Fruit fly (Drosophila melanogaster) whole organism, embryonic: Measurements from ENCODE around the gene Vta1.

ENCODE experiments used
- B-H1 ChIP-seq: fragments of 200-800 bp; sonication (Bioruptor generic); IDR thresholded peaks from 3 replicates; pipeline ENCODE4 v1.3.6; 2022; ENCODE audit warnings: missing biosample characterization, missing genetic modification characterization
- BEAF-32 ChIP-seq: fragments of 200-800 bp; sonication (Bioruptor generic); optimal IDR thresholded peaks from 3 replicates; lab custom pipeline; 2017; ENCODE audit warnings: missing biosample characterization, missing genetic modification characterization, mild to moderate bottlenecking, moderate library complexity, missing genetic modification reagents
- BtbVII ChIP-seq: fragments of 200-800 bp; sonication (Bioruptor generic); optimal IDR thresholded peaks from 3 replicates; lab custom pipeline; 2017; ENCODE audit warnings: missing biosample characterization, mild to moderate bottlenecking, missing genetic modification characterization
- CG10147 ChIP-seq: fragments of 200-800 bp; sonication (Bioruptor generic); optimal IDR thresholded peaks from 2 replicates; lab custom pipeline; 2019; ENCODE audit warnings: missing biosample characterization, mild to moderate bottlenecking, missing genetic modification characterization, moderate library complexity
- CG13296 ChIP-seq: fragments of 200-800 bp; sonication (Bioruptor generic); optimal IDR thresholded peaks from 3 replicates; lab custom pipeline; 2018; ENCODE audit warnings: missing biosample characterization, mild to moderate bottlenecking, missing genetic modification characterization
- CG17359 ChIP-seq: fragments of 200-800 bp; sonication (Bioruptor generic); optimal IDR thresholded peaks from 3 replicates; lab custom pipeline; 2018; ENCODE audit warnings: missing biosample characterization, mild to moderate bottlenecking, missing genetic modification characterization, moderate library complexity
- CG17829 ChIP-seq: fragments of 200-800 bp; optimal IDR thresholded peaks from 2 replicates; lab custom pipeline; 2019; ENCODE audit warnings: missing biosample characterization, mild to moderate bottlenecking, missing genetic modification characterization, moderate library complexity
- CG18011 ChIP-seq: fragments of 200-800 bp; sonication (Bioruptor generic); optimal IDR thresholded peaks from 2 replicates; lab custom pipeline; 2017; ENCODE audit warnings: missing biosample characterization, missing genetic modification characterization, mild to moderate bottlenecking, moderate library complexity, missing genotype
- CG1832 ChIP-seq: fragments of 200-800 bp; sonication (Bioruptor generic); optimal IDR thresholded peaks from 2 replicates; lab custom pipeline; 2017; ENCODE audit warnings: missing biosample characterization, mild to moderate bottlenecking, missing genetic modification characterization, inconsistent platforms
- CG2202 ChIP-seq: fragments of 200-800 bp; sonication (Bioruptor generic); optimal IDR thresholded peaks from 2 replicates; lab custom pipeline; 2018; ENCODE audit warnings: missing biosample characterization, mild to moderate bottlenecking, missing genetic modification characterization
- CG2678 ChIP-seq: fragments of 200-800 bp; sonication (Bioruptor generic); optimal IDR thresholded peaks from 3 replicates; lab custom pipeline; 2019; ENCODE audit warnings: missing biosample characterization, mild to moderate bottlenecking, missing genetic modification characterization, moderate library complexity
- CG2712 ChIP-seq: fragments of 200-800 bp; optimal IDR thresholded peaks from 3 replicates; lab custom pipeline; 2019; ENCODE audit warnings: missing biosample characterization, mild to moderate bottlenecking, missing genetic modification characterization, moderate library complexity
- CG4617 ChIP-seq: fragments of 200-800 bp; sonication (Bioruptor generic); optimal IDR thresholded peaks from 3 replicates; lab custom pipeline; 2016; ENCODE audit warnings: missing biosample characterization, missing genetic modification characterization, borderline replicate concordance
- CG4707 ChIP-seq: fragments of 200-800 bp; sonication (Bioruptor generic); optimal IDR thresholded peaks from 2 replicates; lab custom pipeline; 2018; ENCODE audit warnings: missing biosample characterization, mild to moderate bottlenecking, missing genetic modification characterization, moderate library complexity
- CG6683 ChIP-seq: fragments of 200-800 bp; sonication (Bioruptor generic); optimal IDR thresholded peaks from 2 replicates; lab custom pipeline; 2017; ENCODE audit warnings: missing biosample characterization, mild to moderate bottlenecking, missing genetic modification characterization, missing genetic modification reagents
- CG6854 ChIP-seq: fragments of 200-800 bp; sonication (Bioruptor generic); optimal IDR thresholded peaks from 3 replicates; lab custom pipeline; 2017; ENCODE audit warnings: missing biosample characterization, mild to moderate bottlenecking, missing genetic modification characterization
- CG8765 ChIP-seq: fragments of 200-800 bp; sonication (Bioruptor generic); IDR thresholded peaks from 2 replicates; pipeline ENCODE4 v1.3.6; 2022; ENCODE audit warnings: missing biosample characterization, missing genetic modification characterization
- D19B ChIP-seq: fragments of 200-800 bp; sonication (Bioruptor generic); optimal IDR thresholded peaks from 2 replicates; lab custom pipeline; 2017; ENCODE audit warnings: missing biosample characterization, mild to moderate bottlenecking, missing genetic modification characterization
- Deaf1 ChIP-seq: fragments of 200-800 bp; optimal IDR thresholded peaks from 3 replicates; lab custom pipeline; 2019; ENCODE audit warnings: missing biosample characterization, mild to moderate bottlenecking, missing genetic modification characterization, moderate library complexity
- Ets97D ChIP-seq: fragments of 200-800 bp; sonication (Bioruptor generic); optimal IDR thresholded peaks from 3 replicates; lab custom pipeline; 2016; ENCODE audit warnings: missing biosample characterization, missing genetic modification characterization
- HmgZ ChIP-seq: fragments of 200-800 bp; sonication (Bioruptor generic); optimal IDR thresholded peaks from 2 replicates; lab custom pipeline; 2018; ENCODE audit warnings: missing biosample characterization, mild to moderate bottlenecking, missing genetic modification characterization
- Lpt ChIP-seq: fragments of >200 bp; optimal IDR thresholded peaks from 2 replicates; lab custom pipeline; 2018; ENCODE audit warnings: missing biosample characterization, missing genetic modification characterization
- MBD-R2 ChIP-seq: fragments of 200-800 bp; sonication (Bioruptor generic); IDR thresholded peaks from 2 replicates; pipeline ENCODE4 v1.3.6; 2022; ENCODE audit warnings: missing biosample characterization, missing genetic modification characterization
- Meics ChIP-seq: fragments of 200-800 bp; sonication (Bioruptor generic); optimal IDR thresholded peaks from 2 replicates; lab custom pipeline; 2017; ENCODE audit warnings: missing biosample characterization, mild to moderate bottlenecking, missing genetic modification characterization
- NC2β ChIP-seq: fragments of 200-800 bp; sonication (Bioruptor generic); optimal IDR thresholded peaks from 2 replicates; lab custom pipeline; 2016; ENCODE audit warnings: missing biosample characterization, missing genetic modification characterization
- NfI ChIP-seq: fragments of 200-800 bp; sonication (Bioruptor generic); optimal IDR thresholded peaks from 3 replicates; lab custom pipeline; 2018; ENCODE audit warnings: missing biosample characterization, mild to moderate bottlenecking, missing genetic modification characterization, moderate library complexity
- Scr ChIP-seq: fragments of 200-800 bp; sonication (Bioruptor generic); IDR thresholded peaks from 2 replicates; pipeline ENCODE4 v1.3.6; 2022; ENCODE audit warnings: missing biosample characterization, missing genetic modification characterization; ENCODE audit not compliant: partially characterized antibody
- Sox102F ChIP-seq: fragments of 200-800 bp; sonication (Bioruptor generic); optimal IDR thresholded peaks from 2 replicates; lab custom pipeline; 2018; ENCODE audit warnings: missing biosample characterization, mild to moderate bottlenecking, missing genetic modification characterization, moderate library complexity
- Spps ChIP-seq: fragments of 200-800 bp; sonication (Bioruptor generic); optimal IDR thresholded peaks from 2 replicates; lab custom pipeline; 2018; ENCODE audit warnings: missing biosample characterization, mild to moderate bottlenecking, missing genetic modification characterization
- Ssrp ChIP-seq: fragments of 200-800 bp; sonication (Bioruptor generic); optimal IDR thresholded peaks from 2 replicates; lab custom pipeline; 2018; ENCODE audit warnings: missing biosample characterization, mild to moderate bottlenecking, missing genetic modification characterization, moderate library complexity
- al ChIP-seq: fragments of 200-800 bp; sonication (Bioruptor generic); IDR thresholded peaks from 2 replicates; pipeline ENCODE4 v1.3.6; 2022; ENCODE audit warnings: missing biosample characterization, missing genetic modification characterization
- bbx ChIP-seq: fragments of 200-800 bp; sonication (Bioruptor generic); IDR thresholded peaks from 2 replicates; pipeline ENCODE4 v1.3.6; 2022; ENCODE audit warnings: missing biosample characterization, missing genetic modification characterization; ENCODE audit not compliant: partially characterized antibody
- dan ChIP-seq: fragments of 200-800 bp; sonication (Bioruptor generic); IDR thresholded peaks from 2 replicates; pipeline ENCODE4 v1.3.6; 2022; ENCODE audit warnings: missing biosample characterization, missing genetic modification characterization
- dimm ChIP-seq: fragments of 200-800 bp; sonication (Bioruptor generic); IDR thresholded peaks from 2 replicates; pipeline ENCODE4 v1.3.6; 2022; ENCODE audit warnings: missing biosample characterization, missing genetic modification characterization
- dysf ChIP-seq: fragments of 200-800 bp; sonication (Bioruptor generic); IDR thresholded peaks from 3 replicates; pipeline ENCODE4 v1.3.6; 2022; ENCODE audit warnings: missing biosample characterization, missing genetic modification characterization
- fd64A ChIP-seq: fragments of 200-800 bp; sonication (Bioruptor generic); optimal IDR thresholded peaks from 3 replicates; lab custom pipeline; 2018; ENCODE audit warnings: missing biosample characterization, mild to moderate bottlenecking, missing genetic modification characterization
- gfzf ChIP-seq: fragments of 200-800 bp; sonication (Bioruptor generic); optimal IDR thresholded peaks from 2 replicates; lab custom pipeline; 2016; ENCODE audit warnings: missing biosample characterization, mild to moderate bottlenecking, missing genetic modification characterization, moderate library complexity
- gsb-n ChIP-seq: fragments of 200-800 bp; sonication (Bioruptor generic); optimal IDR thresholded peaks from 3 replicates; lab custom pipeline; 2018; ENCODE audit warnings: missing biosample characterization, mild to moderate bottlenecking, missing genetic modification characterization
- gt ChIP-seq: fragments of 200-800 bp; sonication (Bioruptor generic); IDR thresholded peaks from 2 replicates; pipeline ENCODE4 v1.3.6; 2022; ENCODE audit warnings: missing biosample characterization, missing genetic modification characterization
- hbn ChIP-seq: fragments of 200-800 bp; sonication (Bioruptor generic); IDR thresholded peaks from 2 replicates; pipeline ENCODE4 v1.3.6; 2022; ENCODE audit warnings: missing biosample characterization, missing genetic modification characterization; ENCODE audit not compliant: partially characterized antibody
- her ChIP-seq: fragments of 200-800 bp; sonication (Bioruptor generic); optimal IDR thresholded peaks from 2 replicates; lab custom pipeline; 2016; ENCODE audit warnings: missing biosample characterization, missing genetic modification characterization
- ind ChIP-seq: fragments of 200-800 bp; sonication (Bioruptor generic); optimal IDR thresholded peaks from 3 replicates; lab custom pipeline; 2016; ENCODE audit warnings: missing biosample characterization, missing genetic modification characterization
- lmd ChIP-seq: fragments of 200-800 bp; sonication (Bioruptor generic); IDR thresholded peaks from 2 replicates; pipeline ENCODE4 v1.3.6; 2022; ENCODE audit warnings: missing biosample characterization, missing genetic modification characterization
- mam ChIP-seq: fragments of 200-800 bp; sonication (Bioruptor generic); optimal IDR thresholded peaks from 3 replicates; lab custom pipeline; 2016; ENCODE audit warnings: missing biosample characterization, missing genetic modification characterization
- phol ChIP-seq: fragments of 200-800 bp; sonication (Bioruptor generic); optimal IDR thresholded peaks from 3 replicates; lab custom pipeline; 2018; ENCODE audit warnings: missing biosample characterization, mild to moderate bottlenecking, missing genetic modification characterization, moderate library complexity
- pnt ChIP-seq: fragments of 200-800 bp; sonication (Bioruptor generic); optimal IDR thresholded peaks from 3 replicates; lab custom pipeline; 2016; ENCODE audit warnings: missing biosample characterization, missing genetic modification characterization
- row ChIP-seq: fragments of 200-800 bp; sonication (Bioruptor generic); IDR thresholded peaks from 3 replicates; pipeline ENCODE4 v1.3.6; 2022; ENCODE audit warnings: missing biosample characterization, missing genetic modification characterization
- schlank ChIP-seq: fragments of 200-800 bp; sonication (Bioruptor generic); optimal IDR thresholded peaks from 2 replicates; lab custom pipeline; 2018; ENCODE audit warnings: missing biosample characterization, mild to moderate bottlenecking, missing genetic modification characterization
- sima ChIP-seq: fragments of 200-800 bp; sonication (Bioruptor generic); optimal IDR thresholded peaks from 2 replicates; lab custom pipeline; 2016; ENCODE audit warnings: missing biosample characterization, missing genetic modification characterization
- wdn ChIP-seq: fragments of 200-800 bp; sonication (Bioruptor generic); IDR thresholded peaks from 2 replicates; pipeline ENCODE4 v1.3.6; 2022; ENCODE audit warnings: missing biosample characterization, missing genetic modification characterization
- zfh1 ChIP-seq: fragments of 200-800 bp; sonication (Bioruptor generic); IDR thresholded peaks from 3 replicates; pipeline ENCODE4 v1.3.6; 2022; ENCODE audit warnings: missing biosample characterization, missing genetic modification characterization

Vta1 gene

dm6 chr3L:1664876-1665275 lies 12.2 kb upstream of the Vta1 start, which contains the start of the genes Srrm234 and CG7974 (continued):
- TF ChIP-seq CG18011 (no peak), pnt (no peak), CG2202 (tag; lab: Kevin White, UChicago) (no peak), fd64A (GFP tag; lab: Kevin White, UChicago) (no peak), row (GFP tag; lab: Robert Waterston, UW) (peak; percentile 29; the same call in 1 of the 3 replicates), CG1832 (GFP tag; lab: Kevin White, UChicago) (no peak), CG4707 (GFP tag; lab: Kevin White, UChicago) (no peak), D19B (GFP tag; lab: Kevin White, UChicago) (no peak), CG2712 (tag; lab: Kevin White, UChicago) (no peak), CG17829 (tag; lab: Kevin White, UChicago) (peak; percentile 27), dimm (no peak), Sox102F (GFP tag; lab: Kevin White, UChicago) (no peak), CG6683 (no peak), bbx (GFP tag; lab: Robert Waterston, UW) (peak; percentile 32; the same call in 1 of the 2 replicates), phol (tag; lab: Kevin White, UChicago) (peak; percentile 53), HmgZ (peak; percentile 20), CG8765 (GFP tag; lab: Robert Waterston, UW) (no peak), zfh1 (GFP tag; lab: Robert Waterston, UW) (no peak), CG4617 (peak; percentile 78), Deaf1 (tag; lab: Kevin White, UChicago) (no peak), Ets97D (GFP tag; lab: Kevin White, UChicago) (peak; percentile 58), lmd (GFP tag; lab: Robert Waterston, UW) (no peak), MBD-R2 (GFP tag; lab: Robert Waterston, UW) (peak; percentile 93), CG17359 (tag; lab: Kevin White, UChicago) (no peak), wdn (no peak), Ssrp (tag; lab: Kevin White, UChicago) (no peak), Spps (tag; lab: Kevin White, UChicago) (no peak), gsb-n (tag; lab: Kevin White, UChicago) (no peak), BtbVII (no peak), CG2678 (tag; lab: Kevin White, UChicago) (no peak), dysf (no peak), BEAF-32 (peak; percentile 18), hbn (GFP tag; lab: Robert Waterston, UW) (peak; percentile 49), NC2β (GFP tag; lab: Kevin White, UChicago) (peak; percentile 14), CG13296 (no peak), B-H1 (no peak), gt (GFP tag; lab: Robert Waterston, UW) (no peak), CG6854 (no peak), NfI (GFP tag; lab: Kevin White, UChicago) (no peak), gfzf (peak; percentile 88), schlank (tag; lab: Kevin White, UChicago) (no peak), dan (GFP tag; lab: Robert Waterston, UW) (no peak), CG10147 (GFP tag; lab: Kevin White, UChicago) (peak; percentile 25), sima (GFP tag; lab: Kevin White, UChicago) (no peak), Scr (GFP tag; lab: Robert Waterston, UW) (peak; percentile 34; the same call in 1 of the 2 replicates), her (GFP tag; lab: Kevin White, UChicago) (no peak), al (GFP tag; lab: Robert Waterston, UW) (no peak), mam (no peak), Meics (no peak), Lpt (GFP tag; lab: Kevin White, UChicago) (no peak), ind (GFP tag; lab: Kevin White, UChicago) (no peak)
